Worm (Caenorhabditis elegans) whole organism, young adult: Measurements from ENCODE around the gene set-17.

ENCODE experiments used
- D2030.7 ChIP-seq: fragments of 200-800 bp; sonication (Bioruptor generic); IDR thresholded peaks from 2 replicates; pipeline ENCODE4 v1.3.6; 2022; ENCODE audit warnings: missing genetic modification reagents, missing genetic modification characterization, missing compliant biosample characterization
- F10E7.11 ChIP-seq: sonication (generic microtip); optimal IDR thresholded peaks from 2 replicates; lab custom pipeline; 2017; ENCODE audit warnings: mild to moderate bottlenecking, missing genetic modification characterization, moderate library complexity, missing compliant biosample characterization
- F23B12.7 ChIP-seq: sonication (generic microtip); optimal IDR thresholded peaks from 2 replicates; lab custom pipeline; 2017; ENCODE audit warnings: missing genetic modification characterization, mild to moderate bottlenecking, missing compliant biosample characterization, antibody characterized with exemption, moderate library complexity; ENCODE audit not compliant: insufficient read depth
- F57A8.1 ChIP-seq: fragments of 200-800 bp; sonication (Bioruptor generic); optimal IDR thresholded peaks from 2 replicates; lab custom pipeline; 2018; ENCODE audit warnings: mild to moderate bottlenecking, missing genetic modification characterization, moderate library complexity, missing compliant biosample characterization
- T07F8.4 ChIP-seq: sonication (generic microtip); optimal IDR thresholded peaks from 2 replicates; lab custom pipeline; 2016; ENCODE audit warnings: mild to moderate bottlenecking, missing genetic modification characterization, moderate library complexity, missing compliant biosample characterization
- Y53G8AR.9 ChIP-seq: fragments of 200-800 bp; sonication (Bioruptor generic); conservative IDR thresholded peaks from 2 replicates; pipeline ENCODE4 v1.3.6; 2022; ENCODE audit warnings: missing genetic modification reagents, missing genetic modification characterization, missing compliant biosample characterization
- akir-1 ChIP-seq: fragments of 200-800 bp; sonication (Bioruptor generic); optimal IDR thresholded peaks from 2 replicates; lab custom pipeline; 2018; ENCODE audit warnings: mild to moderate bottlenecking, missing genetic modification characterization, moderate library complexity, missing compliant biosample characterization
- ama-1 ChIP-seq, 3 experiments: fragments of 150-350 bp in 1 of 3; sonication (generic microtip) in 2 of 3; optimal IDR thresholded peaks; 2 replicates each; lab custom pipeline; 2014 to 2018; ENCODE audit warnings: missing biosample characterization in 2 of 3, missing genetic modification characterization in 2 of 3, missing genetic modification reagents in 2 of 3
- atf-7 ChIP-seq: sonication (generic microtip); optimal IDR thresholded peaks from 2 replicates; lab custom pipeline; 2017; ENCODE audit warnings: mild to moderate bottlenecking, missing genetic modification characterization, missing compliant biosample characterization
- athp-1 ChIP-seq: sonication (generic microtip); optimal IDR thresholded peaks from 2 replicates; lab custom pipeline; 2017; ENCODE audit warnings: mild to moderate bottlenecking, missing genetic modification characterization, missing compliant biosample characterization
- attf-5 ChIP-seq: fragments of 200-800 bp; sonication (Bioruptor generic); optimal IDR thresholded peaks from 2 replicates; lab custom pipeline; 2018; ENCODE audit warnings: mild to moderate bottlenecking, missing genetic modification characterization, missing compliant biosample characterization
- attf-6 ChIP-seq: fragments of 200-800 bp; sonication (Bioruptor generic); IDR thresholded peaks from 2 replicates; pipeline ENCODE4 v1.3.6; 2022; ENCODE audit warnings: missing genetic modification reagents, missing genetic modification characterization, missing compliant biosample characterization
- bed-2 ChIP-seq: fragments of 200-800 bp; sonication (Bioruptor generic); IDR thresholded peaks from 2 replicates; pipeline ENCODE4 v1.3.6; 2022; ENCODE audit warnings: missing genetic modification reagents, missing genetic modification characterization, missing compliant biosample characterization
- cebp-1 ChIP-seq, 2 experiments: fragments of 200-800 bp in 1 of 2; sonication (Bioruptor generic) in 1 of 2; sonication (generic microtip) in 1 of 2; IDR thresholded peaks in 1 of 2; optimal IDR thresholded peaks in 1 of 2; 2 replicates each; pipeline versions ENCODE4 v1.3.6 to Lab custom; 2017 to 2022; ENCODE audit warnings: missing compliant biosample characterization in 2 of 2, missing genetic modification characterization in 2 of 2, mild to moderate bottlenecking in 1 of 2, missing genetic modification reagents in 1 of 2, moderate library complexity in 1 of 2
- die-1 ChIP-seq: sonication (generic microtip); optimal IDR thresholded peaks from 2 replicates; lab custom pipeline; 2016; ENCODE audit warnings: missing genotype, mild to moderate bottlenecking, missing genetic modification characterization, missing compliant biosample characterization
- dox-1 ChIP-seq: fragments of 200-800 bp; sonication (Bioruptor generic); IDR thresholded peaks from 2 replicates; pipeline ENCODE4 v1.3.6; 2022; ENCODE audit warnings: missing genetic modification reagents, missing genetic modification characterization, missing compliant biosample characterization
- egl-18 ChIP-seq: fragments of 200-800 bp; sonication (Bioruptor generic); IDR thresholded peaks from 2 replicates; pipeline ENCODE4 v1.3.6; 2022; ENCODE audit warnings: missing genetic modification reagents, missing genetic modification characterization, missing compliant biosample characterization
- egrh-3 ChIP-seq: fragments of 200-800 bp; sonication (Bioruptor generic); IDR thresholded peaks from 2 replicates; pipeline ENCODE4 v1.3.6; 2022; ENCODE audit warnings: missing genetic modification reagents, missing genetic modification characterization, missing compliant biosample characterization
- fkh-3 ChIP-seq: sonication (generic microtip); optimal IDR thresholded peaks from 2 replicates; lab custom pipeline; 2016; ENCODE audit warnings: mild to moderate bottlenecking, missing genetic modification characterization, missing compliant biosample characterization
- hlh-12 ChIP-seq: sonication (generic microtip); optimal IDR thresholded peaks from 2 replicates; lab custom pipeline; 2016; ENCODE audit warnings: missing genetic modification characterization, missing compliant biosample characterization
- hmg-1.2 ChIP-seq: fragments of 200-800 bp; sonication (Bioruptor generic); IDR thresholded peaks from 2 replicates; pipeline ENCODE4 v1.3.6; 2022; ENCODE audit warnings: missing genetic modification reagents, missing genetic modification characterization, missing compliant biosample characterization
- hrde-1 ChIP-seq: sonication (generic microtip); optimal IDR thresholded peaks from 2 replicates; lab custom pipeline; 2016; ENCODE audit warnings: missing genetic modification characterization, mild to moderate bottlenecking, missing compliant biosample characterization, moderate library complexity, missing genotype, missing genetic modification reagents, borderline replicate concordance
- hsf-1 ChIP-seq: fragments of 200-800 bp; sonication (Bioruptor generic); IDR thresholded peaks from 2 replicates; pipeline ENCODE4 v1.3.6; 2022; ENCODE audit warnings: missing genetic modification reagents, missing genetic modification characterization, missing compliant biosample characterization
- lin-26 ChIP-seq: fragments of 200-800 bp; sonication (Bioruptor generic); IDR thresholded peaks from 2 replicates; pipeline ENCODE4 v1.3.6; 2022; ENCODE audit warnings: missing genetic modification reagents, missing genetic modification characterization, missing compliant biosample characterization
- lin-54 ChIP-seq: fragments of 200-800 bp; sonication (Bioruptor generic); optimal IDR thresholded peaks from 2 replicates; lab custom pipeline; 2018; ENCODE audit warnings: mild to moderate bottlenecking, missing genetic modification characterization, missing compliant biosample characterization
- lsy-27 ChIP-seq: sonication (generic microtip); optimal IDR thresholded peaks from 2 replicates; lab custom pipeline; 2017; ENCODE audit warnings: missing genetic modification characterization, mild to moderate bottlenecking, missing compliant biosample characterization, antibody characterized with exemption, missing genotype, borderline replicate concordance; ENCODE audit not compliant: insufficient read depth
- madf-10 ChIP-seq: sonication (generic microtip); optimal IDR thresholded peaks from 2 replicates; lab custom pipeline; 2016; ENCODE audit warnings: mild to moderate bottlenecking, missing genetic modification characterization, missing compliant biosample characterization
- madf-6 ChIP-seq: fragments of 200-800 bp; sonication (Bioruptor generic); IDR thresholded peaks from 2 replicates; pipeline ENCODE4 v1.3.6; 2022; ENCODE audit warnings: missing genetic modification reagents, missing genetic modification characterization, missing compliant biosample characterization
- mcd-1 ChIP-seq: fragments of 200-800 bp; sonication (Bioruptor generic); IDR thresholded peaks from 2 replicates; pipeline ENCODE4 v1.3.6; 2022; ENCODE audit warnings: missing genetic modification reagents, missing genetic modification characterization, missing compliant biosample characterization
- mxl-1 ChIP-seq: sonication (generic microtip); optimal IDR thresholded peaks from 2 replicates; lab custom pipeline; 2016; ENCODE audit warnings: missing genetic modification characterization, missing compliant biosample characterization
- nhr-179 ChIP-seq: sonication (generic microtip); optimal IDR thresholded peaks from 2 replicates; lab custom pipeline; 2016; ENCODE audit warnings: mild to moderate bottlenecking, missing genetic modification characterization, missing compliant biosample characterization
- nhr-80 ChIP-seq: sonication (generic microtip); optimal IDR thresholded peaks from 2 replicates; lab custom pipeline; 2016; ENCODE audit warnings: missing genetic modification characterization, missing compliant biosample characterization
- snpc-4 ChIP-seq, 5 experiments: fragments of 150-350 bp in 1 of 5; sonication (generic microtip) in 4 of 5; optimal IDR thresholded peaks; 2 replicates each; lab custom pipeline; 2014 to 2018; ENCODE audit warnings: missing genetic modification characterization in 5 of 5, missing biosample characterization in 3 of 5, antibody characterized with exemption in 2 of 5, mild to moderate bottlenecking in 2 of 5, missing compliant biosample characterization in 2 of 5, missing genotype in 2 of 5, moderate library complexity in 2 of 5, missing genetic modification reagents in 1 of 5
- tbx-9 ChIP-seq: sonication (generic microtip); optimal IDR thresholded peaks from 2 replicates; lab custom pipeline; 2016; ENCODE audit warnings: borderline replicate concordance, missing genetic modification characterization, inconsistent platforms, missing compliant biosample characterization
- unc-62 ChIP-seq: fragments of 150-350 bp; optimal IDR thresholded peaks from 2 replicates; lab custom pipeline; 2014; ENCODE audit warnings: missing biosample characterization, missing genetic modification reagents, missing genetic modification characterization
- xnd-1 ChIP-seq: sonication (generic microtip); optimal IDR thresholded peaks from 2 replicates; lab custom pipeline; 2016; ENCODE audit warnings: missing genotype, missing genetic modification reagents, missing genetic modification characterization, missing compliant biosample characterization
- zfh-2 ChIP-seq: fragments of 200-800 bp; sonication (Bioruptor generic); conservative IDR thresholded peaks from 2 replicates; pipeline ENCODE4 v1.3.6; 2022; ENCODE audit warnings: missing genetic modification reagents, missing genetic modification characterization, missing compliant biosample characterization
- zim-3 ChIP-seq: sonication (generic microtip); optimal IDR thresholded peaks from 2 replicates; lab custom pipeline; 2017; ENCODE audit warnings: mild to moderate bottlenecking, missing genetic modification characterization, moderate library complexity, missing compliant biosample characterization
- ztf-18 ChIP-seq: sonication (generic microtip); optimal IDR thresholded peaks from 2 replicates; lab custom pipeline; 2016; ENCODE audit warnings: missing genotype, mild to moderate bottlenecking, missing genetic modification characterization, missing compliant biosample characterization
- ztf-26 ChIP-seq: sonication (generic microtip); optimal IDR thresholded peaks from 2 replicates; lab custom pipeline; 2017; ENCODE audit warnings: missing genetic modification characterization, missing compliant biosample characterization
- ztf-3 ChIP-seq: fragments of 200-800 bp; sonication (Bioruptor generic); optimal IDR thresholded peaks from 2 replicates; lab custom pipeline; 2018; ENCODE audit warnings: mild to moderate bottlenecking, missing genetic modification characterization, missing compliant biosample characterization

Gene set-17

ce11 chrII:8933693-8934432 is 6.4 kb downstream of the set-17 start, which contains the start of gene T21B10.3 (continued):
- TF ChIP-seq F23B12.7: peak; percentile 80
- TF ChIP-seq bed-2 (GFP tag; lab: Robert Waterston, UW): peak; percentile 24; the same call in 1 of the 2 replicates
- peak; percentile 62 for TF ChIP-seq madf-10
- TF ChIP-seq die-1: peak; percentile 68
- no peak for TF ChIP-seq fkh-3 (tag; lab: Kevin White, UChicago)
- TF ChIP-seq F57A8.1 (GFP tag; lab: Kevin White, UChicago): no peak
- peak; percentile 87 for TF ChIP-seq attf-6 (GFP tag; lab: Robert Waterston, UW)

- TF ChIP-seq lsy-27 (tag; lab: Kevin White, UChicago) (no peak), dox-1 (GFP tag; lab: Robert Waterston, UW) (no peak), hrde-1 (no peak), xnd-1 (tag; lab: Kevin White, UChicago) (no peak), F10E7.11 (tag; lab: Kevin White, UChicago) (no peak), zfh-2 (peak; percentile 54; the same call in 1 of the 2 replicates), unc-62 (GFP tag; lab: Kevin White, UChicago) (no peak), nhr-179 (tag; lab: Kevin White, UChicago) (no peak), Y53G8AR.9 (GFP tag; lab: Robert Waterston, UW) (0 out of 2 replicates have a peak, but pooled peaks have one; percentile 3), tbx-9 (tag; lab: Kevin White, UChicago) (no peak), egl-18 (GFP tag; lab: Robert Waterston, UW) (0 out of 2 replicates have a peak, but pooled peaks have one; percentile 6), athp-1 (tag; lab: Kevin White, UChicago) (no peak), cebp-1 (GFP tag; IDR thresholded peaks at IDR 0.05; lab: Robert Waterston, UW) (no peak), cebp-1 (tag; optimal IDR thresholded peaks at IDR 0.05; lab: Kevin White, UChicago) (no peak), zim-3 (no peak), hsf-1 (GFP tag; lab: Robert Waterston, UW) (0 out of 2 replicates have a peak, but pooled peaks have one; percentile 7)
These were observed 7.9 kb downstream of the set-17 start for ce11 chrII:8932392-8932791.

ce11 chrII:8931405-8932149 is 8.7 kb downstream of the set-17 start:
- TF ChIP-seq mxl-1 (no peak), F57A8.1 (GFP tag; lab: Kevin White, UChicago) (no peak), madf-6 (GFP tag; lab: Robert Waterston, UW) (no peak), T07F8.4 (tag; lab: Kevin White, UChicago) (no peak), nhr-80 (tag; lab: Kevin White, UChicago) (peak; percentile 61), ama-1 (optimal IDR thresholded peaks at IDR 0.05; lab: Kevin White, UChicago) (peak; percentile 61), ama-1 (GFP tag; optimal IDR thresholded peaks at IDR 0.05; lab: Kevin White, UChicago) (no peak), mcd-1 (GFP tag; lab: Robert Waterston, UW) (0 out of 2 replicates have a peak, but pooled peaks have one; percentile 18), zfh-2 (peak; percentile 51; the same call in 1 of the 2 replicates), cebp-1 (GFP tag; IDR thresholded peaks at IDR 0.05; lab: Robert Waterston, UW) (no peak), cebp-1 (tag; optimal IDR thresholded peaks at IDR 0.05; lab: Kevin White, UChicago) (peak; percentile 41), hmg-1.2 (GFP tag; lab: Robert Waterston, UW) (peak; percentile 44; the same call in 1 of the 2 replicates), snpc-4 (GFP tag; optimal IDR thresholded peaks at IDR 0.05; lab: Kevin White, UChicago) (no peak), snpc-4 (tag; optimal IDR thresholded peaks at IDR 0.05; lab: Kevin White, UChicago) (peak in 1 of 4 experiments; percentile 10), attf-5 (GFP tag; lab: Kevin White, UChicago) (no peak), D2030.7 (no peak), egrh-3 (GFP tag; lab: Robert Waterston, UW) (peak; percentile 4; the same call in 1 of the 2 replicates), ztf-3 (no peak), lin-54 (GFP tag; lab: Kevin White, UChicago) (no peak), atf-7 (tag; lab: Kevin White, UChicago) (no peak), ztf-26 (tag; lab: Kevin White, UChicago) (no peak), hlh-12 (tag; lab: Kevin White, UChicago) (no peak), lin-26 (GFP tag; lab: Robert Waterston, UW) (no peak), akir-1 (GFP tag; lab: Kevin White, UChicago) (no peak), ztf-18 (tag; lab: Kevin White, UChicago) (peak; percentile 19)
